Fruit fly (Drosophila melanogaster): ENCODE results near the gene GckIII.

Gene GckIII

dm6 chr3R:17056183-17056904, 29.0 kb upstream of the GckIII start (continued):
- peak; percentile 52; the same call in 1 of the 2 replicates for TF ChIP-seq CG15336 (GFP tag; IDR thresholded peaks at IDR 0.05)
- no peak for TF ChIP-seq Hr38 (GFP tag; optimal IDR thresholded peaks at IDR 0.05)
- no peak for TF ChIP-seq CG8632 (GFP tag; optimal IDR thresholded peaks at IDR 0.05)
- peak; percentile 9 for TF ChIP-seq CG7368 (GFP tag; optimal IDR thresholded peaks at IDR 0.05)
- TF ChIP-seq Gug (GFP tag; IDR thresholded peaks at IDR 0.05) = peak; percentile 39; the same call in 1 of the 2 replicates
- peak; percentile 61 for TF ChIP-seq CG8119 (GFP tag; IDR thresholded peaks at IDR 0.05)
- peak; percentile 8 for TF ChIP-seq pdm3 (GFP tag; optimal IDR thresholded peaks at IDR 0.05)
- peak; percentile 91 for TF ChIP-seq fkh (GFP tag; optimal IDR thresholded peaks at IDR 0.05)
- TF ChIP-seq CG3919 (GFP tag; optimal IDR thresholded peaks at IDR 0.05) = no peak
- TF ChIP-seq Sox102F (GFP tag; optimal IDR thresholded peaks at IDR 0.05) = peak; percentile 40
- peak; percentile 1 for TF ChIP-seq OdsH (GFP tag; optimal IDR thresholded peaks at IDR 0.05)
- TF ChIP-seq CG6163 (GFP tag; IDR thresholded peaks at IDR 0.05) = peak; percentile 71
- TF ChIP-seq Ets96B (tag; optimal IDR thresholded peaks at IDR 0.05) = peak; percentile 53

dm6 chr3R:17056905-17057251, 28.4 kb upstream of the GckIII start:
- peak; percentile 59 for TF ChIP-seq CG6808 (GFP tag; optimal IDR thresholded peaks at IDR 0.05)
- TF ChIP-seq CG3032 (tag; optimal IDR thresholded peaks at IDR 0.05) = peak; percentile 55
- peak; percentile 55 for TF ChIP-seq CG3919 (GFP tag; optimal IDR thresholded peaks at IDR 0.05)
- peak; percentile 73 for TF ChIP-seq CG32006 (GFP tag; optimal IDR thresholded peaks at IDR 0.05)
- TF ChIP-seq CG10669 (GFP tag; optimal IDR thresholded peaks at IDR 0.05) = peak; percentile 53
- peak; percentile 29 for TF ChIP-seq svp (GFP tag)
- TF ChIP-seq lz (GFP tag; optimal IDR thresholded peaks at IDR 0.05) = no peak
- TF ChIP-seq fkh (GFP tag; optimal IDR thresholded peaks at IDR 0.05) = no peak
- TF ChIP-seq spab (GFP tag; optimal IDR thresholded peaks at IDR 0.05) = peak; percentile 44
- no peak for TF ChIP-seq Eip93F (GFP tag; optimal IDR thresholded peaks at IDR 0.05)
- no peak for TF ChIP-seq Sox102F (GFP tag; optimal IDR thresholded peaks at IDR 0.05)
- TF ChIP-seq topi (GFP tag; optimal IDR thresholded peaks at IDR 0.05) = peak; percentile 20
- TF ChIP-seq Eip78C (GFP tag) = peak; percentile 89
- no peak for TF ChIP-seq CG6276 (GFP tag; optimal IDR thresholded peaks at IDR 0.05)
- no peak for TF ChIP-seq esn (GFP tag; optimal IDR thresholded peaks at IDR 0.05)
- peak; percentile 39; the same call in 1 of the 3 replicates for TF ChIP-seq CG6163 (GFP tag; IDR thresholded peaks at IDR 0.05)
- peak; percentile 49 for TF ChIP-seq Ets96B (tag; optimal IDR thresholded peaks at IDR 0.05)
- TF ChIP-seq salr (GFP tag; optimal IDR thresholded peaks at IDR 0.05) = peak in 1 of 2 experiments; percentile 47
- TF ChIP-seq Eip75B (GFP tag; optimal IDR thresholded peaks at IDR 0.05) = peak; percentile 21
- peak; percentile 46 for TF ChIP-seq Met (GFP tag; optimal IDR thresholded peaks at IDR 0.05)
- TF ChIP-seq Ets21C (GFP tag; optimal IDR thresholded peaks at IDR 0.05) = peak; percentile 2
- no peak for TF ChIP-seq CG11762 (GFP tag; optimal IDR thresholded peaks at IDR 0.05; ENCODE audit: insufficient read depth)
- TF ChIP-seq Sox14 (GFP tag; optimal IDR thresholded peaks at IDR 0.05) = peak; percentile 46
- peak; percentile 29 for TF ChIP-seq achi (GFP tag; optimal IDR thresholded peaks at IDR 0.05)
- peak; percentile 52 for TF ChIP-seq pdm3 (GFP tag; optimal IDR thresholded peaks at IDR 0.05)
- peak; percentile 47 for TF ChIP-seq fd59A (GFP tag; optimal IDR thresholded peaks at IDR 0.05)
- peak; percentile 28 for TF ChIP-seq CG34406 (GFP tag; optimal IDR thresholded peaks at IDR 0.05)
- TF ChIP-seq CG15336 (GFP tag; IDR thresholded peaks at IDR 0.05) = no peak
- TF ChIP-seq OdsH (GFP tag; optimal IDR thresholded peaks at IDR 0.05) = peak; percentile 53
- TF ChIP-seq cyc (GFP tag; optimal IDR thresholded peaks at IDR 0.05) = peak; percentile 20
- TF ChIP-seq Smox (GFP tag; optimal IDR thresholded peaks at IDR 0.05) = no peak
- TF ChIP-seq Lpt (GFP tag; optimal IDR thresholded peaks at IDR 0.05) = no peak
- peak; percentile 32; the same call in 1 of the 3 replicates for TF ChIP-seq eg (GFP tag; IDR thresholded peaks at IDR 0.05)
- peak; percentile 17 for TF ChIP-seq CG11902 (GFP tag; optimal IDR thresholded peaks at IDR 0.05)
- peak; percentile 65 for TF ChIP-seq Hr4 (GFP tag; optimal IDR thresholded peaks at IDR 0.05)
- no peak for TF ChIP-seq Blimp-1 (GFP tag; optimal IDR thresholded peaks at IDR 0.05)
- peak; percentile 35 for TF ChIP-seq acj6 (GFP tag; optimal IDR thresholded peaks at IDR 0.05)
- no peak for TF ChIP-seq Sox15 (GFP tag; optimal IDR thresholded peaks at IDR 0.05)
- TF ChIP-seq CG7368 (GFP tag; optimal IDR thresholded peaks at IDR 0.05) = no peak
- no peak for TF ChIP-seq ss (GFP tag; optimal IDR thresholded peaks at IDR 0.05)
- TF ChIP-seq dac (GFP tag; optimal IDR thresholded peaks at IDR 0.05) = no peak
- TF ChIP-seq CG10631 (GFP tag; optimal IDR thresholded peaks at IDR 0.05) = peak; percentile 62
- TF ChIP-seq CG8119 (GFP tag; IDR thresholded peaks at IDR 0.05) = peak; percentile 20; the same call in 1 of the 3 replicates
- TF ChIP-seq CG4318 (GFP tag; optimal IDR thresholded peaks at IDR 0.05) = peak; percentile 53

All from whole organism, prepupa.